Fruit fly (Drosophila melanogaster) whole organism, embryonic: ENCODE measurements around the gene CG13114.

Source experiments
- Abd-B ChIP-seq: fragments of 200-800 bp; sonication (Bioruptor generic); optimal IDR thresholded peaks from 2 replicates; lab custom pipeline; 2018; ENCODE audit warnings: missing biosample characterization, mild to moderate bottlenecking, missing genetic modification characterization, moderate library complexity
- Ada2b ChIP-seq: fragments of 200-800 bp; sonication (Bioruptor generic); IDR thresholded peaks from 2 replicates; pipeline ENCODE4 v1.3.6; 2022; ENCODE audit warnings: missing biosample characterization, missing genetic modification characterization
- Adf1 ChIP-seq: fragments of 200-800 bp; sonication (Bioruptor generic); IDR thresholded peaks from 2 replicates; pipeline ENCODE4 v1.3.6; 2022; ENCODE audit warnings: missing biosample characterization, missing genetic modification characterization
- Atf-2 ChIP-seq: fragments of 200-800 bp; sonication (Bioruptor generic); optimal IDR thresholded peaks from 2 replicates; lab custom pipeline; 2016; ENCODE audit warnings: missing biosample characterization, missing genetic modification characterization
- Atf3 ChIP-seq: fragments of 200-800 bp; sonication (Bioruptor generic); optimal IDR thresholded peaks from 3 replicates; lab custom pipeline; 2016; ENCODE audit warnings: missing biosample characterization, missing genetic modification characterization
- B-H1 ChIP-seq: fragments of 200-800 bp; sonication (Bioruptor generic); IDR thresholded peaks from 3 replicates; pipeline ENCODE4 v1.3.6; 2022; ENCODE audit warnings: missing biosample characterization, missing genetic modification characterization
- CG1024 ChIP-seq: fragments of 200-800 bp; sonication (Bioruptor generic); IDR thresholded peaks from 2 replicates; pipeline ENCODE4 v1.3.6; 2022; ENCODE audit warnings: missing biosample characterization, missing genetic modification characterization
- CG10267 ChIP-seq: fragments of 200-800 bp; sonication (Bioruptor generic); optimal IDR thresholded peaks from 2 replicates; lab custom pipeline; 2018; ENCODE audit warnings: missing biosample characterization, mild to moderate bottlenecking, missing genetic modification characterization, moderate library complexity
- CG10565 ChIP-seq: fragments of 200-800 bp; sonication (Bioruptor generic); optimal IDR thresholded peaks from 3 replicates; lab custom pipeline; 2016; ENCODE audit warnings: missing biosample characterization, mild to moderate bottlenecking, missing genetic modification characterization
- CG10979 ChIP-seq: fragments of 200-800 bp; sonication (Bioruptor generic); optimal IDR thresholded peaks from 2 replicates; lab custom pipeline; 2018; ENCODE audit warnings: missing biosample characterization, mild to moderate bottlenecking, missing genetic modification characterization, moderate library complexity
- CG11723 ChIP-seq: fragments of 200-800 bp; sonication (Bioruptor generic); optimal IDR thresholded peaks from 2 replicates; lab custom pipeline; 2017; ENCODE audit warnings: missing biosample characterization, mild to moderate bottlenecking, missing genetic modification characterization
- CG12744 ChIP-seq: fragments of 200-800 bp; sonication (Bioruptor generic); optimal IDR thresholded peaks from 2 replicates; lab custom pipeline; 2016; ENCODE audit warnings: missing biosample characterization, missing genetic modification characterization
- CG12769 ChIP-seq: fragments of 200-800 bp; sonication (Bioruptor generic); optimal IDR thresholded peaks from 2 replicates; lab custom pipeline; 2019; ENCODE audit warnings: missing biosample characterization, mild to moderate bottlenecking, missing genetic modification characterization, moderate library complexity
- CG14050 ChIP-seq: fragments of 200-800 bp; sonication (Bioruptor generic); IDR thresholded peaks from 3 replicates; pipeline ENCODE4 v1.3.6; 2022; ENCODE audit warnings: missing biosample characterization, missing genetic modification characterization
- CG15479 ChIP-seq: fragments of 200-800 bp; sonication (Bioruptor generic); optimal IDR thresholded peaks from 3 replicates; lab custom pipeline; 2019; ENCODE audit warnings: missing biosample characterization, mild to moderate bottlenecking, missing genetic modification characterization, moderate library complexity
- CG15696 ChIP-seq: fragments of 200-800 bp; sonication (Bioruptor generic); optimal IDR thresholded peaks from 2 replicates; lab custom pipeline; 2019; ENCODE audit warnings: missing biosample characterization, mild to moderate bottlenecking, missing genetic modification characterization, moderate library complexity
- CG17385 ChIP-seq: fragments of 200-800 bp; sonication (Bioruptor generic); optimal IDR thresholded peaks from 3 replicates; lab custom pipeline; 2018; ENCODE audit warnings: missing biosample characterization, mild to moderate bottlenecking, missing genetic modification characterization
- CG18619 ChIP-seq: fragments of 200-800 bp; sonication (Bioruptor generic); optimal IDR thresholded peaks from 3 replicates; lab custom pipeline; 2017; ENCODE audit warnings: missing biosample characterization, mild to moderate bottlenecking, missing genetic modification characterization
- CG2889 ChIP-seq: fragments of 200-800 bp; sonication (Bioruptor generic); IDR thresholded peaks from 3 replicates; pipeline ENCODE4 v1.3.6; 2022; ENCODE audit warnings: missing biosample characterization, missing genetic modification characterization
- CG33557 ChIP-seq: fragments of 200-800 bp; sonication (Bioruptor generic); optimal IDR thresholded peaks from 2 replicates; lab custom pipeline; 2019; ENCODE audit warnings: missing biosample characterization, mild to moderate bottlenecking, missing genetic modification characterization, moderate library complexity
- CG42726 ChIP-seq: fragments of 200-800 bp; sonication (Bioruptor generic); IDR thresholded peaks from 2 replicates; pipeline ENCODE4 v1.3.6; 2022; ENCODE audit warnings: missing biosample characterization, missing genetic modification characterization; ENCODE audit not compliant: partially characterized antibody
- CG8281 ChIP-seq: fragments of 200-800 bp; sonication (Bioruptor generic); optimal IDR thresholded peaks from 2 replicates; lab custom pipeline; 2018; ENCODE audit warnings: missing biosample characterization, mild to moderate bottlenecking, missing genetic modification characterization, moderate library complexity
- CG9727 ChIP-seq: fragments of 200-800 bp; sonication (Bioruptor generic); optimal IDR thresholded peaks from 3 replicates; lab custom pipeline; 2017; ENCODE audit warnings: missing biosample characterization, mild to moderate bottlenecking, missing genetic modification characterization
- Dip3 ChIP-seq: fragments of 200-800 bp; sonication (Bioruptor generic); optimal IDR thresholded peaks from 3 replicates; lab custom pipeline; 2016; ENCODE audit warnings: missing biosample characterization, missing genetic modification characterization
- Doc3 ChIP-seq: fragments of 200-800 bp; sonication (Bioruptor generic); IDR thresholded peaks from 3 replicates; pipeline ENCODE4 v1.3.6; 2022; ENCODE audit warnings: missing biosample characterization, missing genetic modification characterization; ENCODE audit not compliant: partially characterized antibody
- E2f1 ChIP-seq: fragments of 200-800 bp; sonication (Bioruptor generic); IDR thresholded peaks from 2 replicates; pipeline ENCODE4 v1.3.6; 2022; ENCODE audit warnings: missing biosample characterization, missing genetic modification characterization
- Gsc ChIP-seq: fragments of 200-800 bp; sonication (Bioruptor generic); IDR thresholded peaks from 2 replicates; pipeline ENCODE4 v1.3.6; 2022; ENCODE audit warnings: missing biosample characterization, missing genetic modification characterization
- Hsf ChIP-seq: fragments of 200-800 bp; sonication (Bioruptor generic); optimal IDR thresholded peaks from 3 replicates; lab custom pipeline; 2016; ENCODE audit warnings: missing biosample characterization, missing genetic modification characterization
- Max ChIP-seq: fragments of 200-800 bp; sonication (Bioruptor generic); optimal IDR thresholded peaks from 2 replicates; lab custom pipeline; 2016; ENCODE audit warnings: missing biosample characterization, mild to moderate bottlenecking, missing genetic modification characterization
- NC2α ChIP-seq: fragments of 200-800 bp; sonication (Bioruptor generic); optimal IDR thresholded peaks from 2 replicates; lab custom pipeline; 2016; ENCODE audit warnings: missing biosample characterization, missing genetic modification characterization
- Oli ChIP-seq: fragments of 200-800 bp; sonication (Bioruptor generic); optimal IDR thresholded peaks from 2 replicates; lab custom pipeline; 2018; ENCODE audit warnings: missing biosample characterization, mild to moderate bottlenecking, missing genetic modification characterization, moderate library complexity
- Six4 ChIP-seq: fragments of 200-800 bp; sonication (Bioruptor generic); optimal IDR thresholded peaks from 2 replicates; lab custom pipeline; 2016; ENCODE audit warnings: missing biosample characterization, missing genetic modification characterization
- Sox100B ChIP-seq: fragments of 200-800 bp; sonication (Bioruptor generic); optimal IDR thresholded peaks from 3 replicates; lab custom pipeline; 2018; ENCODE audit warnings: missing biosample characterization, mild to moderate bottlenecking, missing genetic modification characterization
- Sry-δ ChIP-seq: fragments of 200-800 bp; sonication (Bioruptor generic); optimal IDR thresholded peaks from 2 replicates; lab custom pipeline; 2016; ENCODE audit warnings: missing biosample characterization, missing genetic modification characterization
- Ssrp ChIP-seq: fragments of 200-800 bp; sonication (Bioruptor generic); optimal IDR thresholded peaks from 2 replicates; lab custom pipeline; 2018; ENCODE audit warnings: missing biosample characterization, mild to moderate bottlenecking, missing genetic modification characterization, moderate library complexity
- al ChIP-seq: fragments of 200-800 bp; sonication (Bioruptor generic); IDR thresholded peaks from 2 replicates; pipeline ENCODE4 v1.3.6; 2022; ENCODE audit warnings: missing biosample characterization, missing genetic modification characterization
- cg ChIP-seq: fragments of 200-800 bp; sonication (Bioruptor generic); optimal IDR thresholded peaks from 3 replicates; lab custom pipeline; 2019; ENCODE audit warnings: missing biosample characterization, mild to moderate bottlenecking, missing genetic modification characterization, moderate library complexity
- fd64A ChIP-seq: fragments of 200-800 bp; sonication (Bioruptor generic); optimal IDR thresholded peaks from 3 replicates; lab custom pipeline; 2018; ENCODE audit warnings: missing biosample characterization, mild to moderate bottlenecking, missing genetic modification characterization
- fd96Cb ChIP-seq: fragments of 200-800 bp; sonication (Bioruptor generic); optimal IDR thresholded peaks from 2 replicates; lab custom pipeline; 2018; ENCODE audit warnings: missing biosample characterization, mild to moderate bottlenecking, missing genetic modification characterization, moderate library complexity
- gsb ChIP-seq: fragments of 200-800 bp; sonication (Bioruptor generic); IDR thresholded peaks from 2 replicates; pipeline ENCODE4 v1.3.6; 2022; ENCODE audit warnings: missing biosample characterization, missing genetic modification characterization
- kay ChIP-seq: fragments of 200-800 bp; sonication (Bioruptor generic); optimal IDR thresholded peaks from 2 replicates; lab custom pipeline; 2016; ENCODE audit warnings: missing biosample characterization, missing genetic modification characterization
- lab ChIP-seq: fragments of 200-800 bp; sonication (Bioruptor generic); optimal IDR thresholded peaks from 3 replicates; lab custom pipeline; 2017; ENCODE audit warnings: missing biosample characterization, missing genetic modification characterization, mild to moderate bottlenecking, moderate library complexity, missing genetic modification reagents
- lilli ChIP-seq: fragments of 200-800 bp; sonication (Bioruptor generic); optimal IDR thresholded peaks from 3 replicates; lab custom pipeline; 2016; ENCODE audit warnings: missing biosample characterization, missing genetic modification characterization
- repo ChIP-seq: fragments of 200-800 bp; sonication (Bioruptor generic); optimal IDR thresholded peaks from 2 replicates; lab custom pipeline; 2016; ENCODE audit warnings: missing biosample characterization, missing genetic modification characterization
- slp2 ChIP-seq: fragments of 200-800 bp; sonication (Bioruptor generic); optimal IDR thresholded peaks from 2 replicates; lab custom pipeline; 2016; ENCODE audit warnings: missing biosample characterization, missing genetic modification characterization
- sob ChIP-seq: fragments of 200-800 bp; sonication (Bioruptor generic); IDR thresholded peaks from 2 replicates; pipeline ENCODE4 v1.3.6; 2022; ENCODE audit warnings: missing biosample characterization, missing genetic modification characterization
- tll ChIP-seq, 2 experiments: fragments of 200-800 bp in 1 of 2; fragments of >200 bp in 1 of 2; sonication (Bioruptor generic) in 1 of 2; optimal IDR thresholded peaks; 2 replicates each; lab custom pipeline; 2017 to 2019; ENCODE audit warnings: missing biosample characterization in 2 of 2, missing genetic modification characterization in 2 of 2, mild to moderate bottlenecking in 1 of 2, moderate library complexity in 1 of 2
- tna ChIP-seq: fragments of 200-800 bp; sonication (Bioruptor generic); IDR thresholded peaks from 2 replicates; pipeline ENCODE4 v1.3.6; 2022; ENCODE audit warnings: missing biosample characterization, missing genetic modification characterization; ENCODE audit not compliant: partially characterized antibody

The CG13114 gene

DNA sequence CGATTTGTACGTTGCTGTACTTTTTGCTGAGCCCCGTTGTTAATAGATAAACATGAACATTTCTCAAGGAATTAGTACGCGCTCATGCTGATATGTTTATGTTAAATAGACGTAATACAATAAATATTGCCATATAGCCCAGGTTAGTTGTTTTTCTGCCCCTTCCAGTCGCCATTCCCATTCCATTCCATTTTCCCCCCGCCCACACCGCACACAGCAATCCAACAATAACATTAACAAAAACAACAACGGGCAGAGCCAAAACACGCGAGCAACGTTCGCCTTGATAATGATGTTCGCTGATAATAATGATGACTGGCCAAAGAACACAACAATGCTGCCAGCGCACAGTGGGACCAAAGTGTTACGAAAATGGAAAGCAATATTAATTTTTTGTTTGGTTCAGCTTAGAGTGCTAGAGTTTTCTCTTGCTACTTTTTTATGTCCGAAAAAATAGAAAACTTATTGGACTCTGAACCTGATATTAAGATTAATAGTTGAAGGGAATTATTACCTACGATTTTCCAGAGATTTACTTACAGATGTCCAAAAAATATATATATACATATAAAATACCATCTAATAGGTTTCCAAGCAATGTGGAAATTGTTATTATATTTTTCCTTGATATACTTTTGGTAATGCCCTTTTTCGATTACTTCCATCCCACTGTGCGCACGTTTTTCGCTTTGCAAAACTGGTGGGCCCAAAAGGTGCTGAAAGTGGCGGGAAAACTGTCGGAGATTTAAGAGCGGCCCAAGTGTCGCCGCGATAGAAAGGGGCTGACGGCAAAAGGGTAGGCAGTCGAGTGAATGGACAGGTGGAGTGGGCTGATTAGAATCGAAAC, 24.2 kb downstream of the CG13114 start (continued):
- TF ChIP-seq CG11723 (GFP tag; lab: Kevin White, UChicago), result peak; percentile 93
- peak; percentile 91 for TF ChIP-seq CG15479
- TF ChIP-seq CG14050 (GFP tag; lab: Robert Waterston, UW), result peak; percentile 79
- TF ChIP-seq CG33557 (GFP tag; lab: Kevin White, UChicago), result peak; percentile 88
- TF ChIP-seq fd96Cb, result peak; percentile 96
- peak; percentile 98 for TF ChIP-seq Max
- TF ChIP-seq B-H1 (GFP tag; lab: Robert Waterston, UW), result peak; percentile 82
- peak; percentile 80 for TF ChIP-seq slp2
- 0 out of 2 replicates have a peak, but pooled peaks have one; percentile 22 for TF ChIP-seq tna (GFP tag; lab: Robert Waterston, UW)
- peak; percentile 89 for TF ChIP-seq CG8281 (tag; lab: Kevin White, UChicago)
- peak; percentile 96 for TF ChIP-seq Ssrp (tag; lab: Kevin White, UChicago)
- TF ChIP-seq Ada2b (GFP tag; lab: Robert Waterston, UW), result peak; percentile 87
- TF ChIP-seq NC2α (GFP tag; lab: Kevin White, UChicago), result peak; percentile 50
- TF ChIP-seq Sry-δ, result peak; percentile 38
- peak; percentile 98 for TF ChIP-seq Oli (tag; lab: Kevin White, UChicago)
- TF ChIP-seq cg, result no peak
- TF ChIP-seq Dip3 (GFP tag; lab: Kevin White, UChicago), result peak; percentile 85
- peak; percentile 90 for TF ChIP-seq Hsf (GFP tag; lab: Kevin White, UChicago)
- TF ChIP-seq fd64A (GFP tag; lab: Kevin White, UChicago), result no peak
- peak; percentile 91 for TF ChIP-seq al (GFP tag; lab: Robert Waterston, UW)
- TF ChIP-seq CG2889, result peak; percentile 73
- peak; percentile 95 for TF ChIP-seq lilli (GFP tag; lab: Kevin White, UChicago)
- peak; percentile 72 for TF ChIP-seq CG10565 (GFP tag; lab: Kevin White, UChicago)
- peak in 1 of 2 experiments; percentile 76 for TF ChIP-seq tll (GFP tag; optimal IDR thresholded peaks at IDR 0.05; lab: Kevin White, UChicago)
- TF ChIP-seq kay (GFP tag; lab: Kevin White, UChicago), result peak; percentile 93
- TF ChIP-seq CG12769 (tag; lab: Kevin White, UChicago), result peak; percentile 57
- peak; percentile 97 for TF ChIP-seq CG18619 (GFP tag; lab: Kevin White, UChicago)
- TF ChIP-seq CG15696 (tag; lab: Kevin White, UChicago), result peak; percentile 92
- TF ChIP-seq Six4, result peak; percentile 95
- peak; percentile 80 for TF ChIP-seq CG12744 (GFP tag; lab: Kevin White, UChicago)
- TF ChIP-seq Adf1, result peak; percentile 45; the same call in 1 of the 2 replicates
- TF ChIP-seq Gsc (GFP tag; lab: Robert Waterston, UW), result peak; percentile 66
- peak; percentile 1 for TF ChIP-seq Atf3 (GFP tag; lab: Kevin White, UChicago)
- TF ChIP-seq Abd-B (GFP tag; lab: Kevin White, UChicago), result peak; percentile 96
- TF ChIP-seq gsb (GFP tag; lab: Robert Waterston, UW), result peak; percentile 91
- peak; percentile 89 for TF ChIP-seq E2f1 (GFP tag; lab: Robert Waterston, UW)
- peak; percentile 92 for TF ChIP-seq CG10267 (tag; lab: Kevin White, UChicago)
- peak; percentile 98 for TF ChIP-seq Sox100B (GFP tag; lab: Kevin White, UChicago)
- TF ChIP-seq lab (GFP tag; lab: Kevin White, UChicago), result peak; percentile 98
- no peak for TF ChIP-seq Doc3 (GFP tag; lab: Robert Waterston, UW)
- TF ChIP-seq CG17385 (GFP tag; lab: Kevin White, UChicago), result peak; percentile 95
- TF ChIP-seq Atf-2 (GFP tag; lab: Kevin White, UChicago), result peak; percentile 68
- peak; percentile 90 for TF ChIP-seq sob (GFP tag; lab: Robert Waterston, UW)
- peak; percentile 96 for TF ChIP-seq CG10979 (tag; lab: Kevin White, UChicago)
- peak; percentile 49 for TF ChIP-seq repo (GFP tag; lab: Kevin White, UChicago)
- no peak for TF ChIP-seq CG42726
- peak; percentile 99 for TF ChIP-seq CG9727
- peak; percentile 77 for TF ChIP-seq CG1024 (GFP tag; lab: Robert Waterston, UW)
